Worm (Caenorhabditis elegans) whole organism, mixed stage, embryonic: ENCODE data around the gene dhs-14.

ENCODE experiments used
- M03D4.4 ChIP-seq: sonication (generic microtip); optimal IDR thresholded peaks from 2 replicates; lab custom pipeline; 2017; ENCODE audit warnings: mild to moderate bottlenecking, missing genetic modification characterization, missing compliant biosample characterization
- bed-3 ChIP-seq: fragments of 200-800 bp; sonication (Bioruptor generic); optimal IDR thresholded peaks from 3 replicates; lab custom pipeline; 2018; ENCODE audit warnings: mild to moderate bottlenecking, missing genetic modification characterization, moderate library complexity, missing compliant biosample characterization
- blmp-1 ChIP-seq: fragments of 150-350 bp; optimal IDR thresholded peaks from 2 replicates; lab custom pipeline; 2014; ENCODE audit warnings: missing biosample characterization, missing genetic modification characterization
- ceh-39 ChIP-seq: fragments of 150-350 bp; optimal IDR thresholded peaks from 2 replicates; lab custom pipeline; 2014; ENCODE audit warnings: missing biosample characterization, missing genetic modification characterization
- ceh-43 ChIP-seq: fragments of 200-800 bp; sonication (Bioruptor generic); optimal IDR thresholded peaks from 2 replicates; lab custom pipeline; 2018; ENCODE audit warnings: mild to moderate bottlenecking, missing genetic modification characterization, moderate library complexity, missing compliant biosample characterization
- ceh-83 ChIP-seq: fragments of 200-800 bp; sonication (Bioruptor generic); optimal IDR thresholded peaks from 2 replicates; lab custom pipeline; 2018; ENCODE audit warnings: mild to moderate bottlenecking, missing genetic modification characterization, missing compliant biosample characterization
- ces-1 ChIP-seq: fragments of 150-350 bp; optimal IDR thresholded peaks from 2 replicates; lab custom pipeline; 2014; ENCODE audit warnings: missing biosample characterization, missing genetic modification reagents, missing genetic modification characterization
- cnd-1 ChIP-seq: fragments of 200-800 bp; sonication (Bioruptor generic); optimal IDR thresholded peaks from 2 replicates; lab custom pipeline; 2018; ENCODE audit warnings: mild to moderate bottlenecking, missing genetic modification characterization, missing compliant biosample characterization
- drap-1 ChIP-seq: fragments of 200-800 bp; sonication (Bioruptor generic); optimal IDR thresholded peaks from 3 replicates; lab custom pipeline; 2018; ENCODE audit warnings: mild to moderate bottlenecking, missing genetic modification characterization, missing compliant biosample characterization
- elt-1 ChIP-seq: sonication (generic microtip); optimal IDR thresholded peaks from 2 replicates; lab custom pipeline; 2017; ENCODE audit warnings: missing genetic modification characterization, mild to moderate bottlenecking, missing compliant biosample characterization, antibody characterized with exemption, moderate library complexity, borderline replicate concordance; ENCODE audit not compliant: insufficient read depth
- elt-3 ChIP-seq: fragments of 150-350 bp; optimal IDR thresholded peaks from 2 replicates; lab custom pipeline; 2014; ENCODE audit warnings: missing biosample characterization, missing genetic modification characterization
- flh-1 ChIP-seq: fragments of 200-800 bp; sonication (Bioruptor generic); optimal IDR thresholded peaks from 2 replicates; lab custom pipeline; 2018; ENCODE audit warnings: mild to moderate bottlenecking, missing genetic modification characterization, moderate library complexity, missing compliant biosample characterization
- ham-2 ChIP-seq: fragments of 200-800 bp; sonication (Bioruptor generic); optimal IDR thresholded peaks from 2 replicates; lab custom pipeline; 2018; ENCODE audit warnings: mild to moderate bottlenecking, missing genetic modification characterization, missing compliant biosample characterization
- hlh-1 ChIP-seq: fragments of 150-350 bp; optimal IDR thresholded peaks from 2 replicates; lab custom pipeline; 2014; ENCODE audit warnings: missing biosample characterization, missing genetic modification reagents, missing genetic modification characterization
- lin-32 ChIP-seq: fragments of 200-800 bp; sonication (Bioruptor generic); optimal IDR thresholded peaks from 2 replicates; lab custom pipeline; 2018; ENCODE audit warnings: mild to moderate bottlenecking, missing genetic modification characterization, missing compliant biosample characterization
- lsy-2 ChIP-seq: fragments of 150-350 bp; optimal IDR thresholded peaks from 2 replicates; lab custom pipeline; 2014; ENCODE audit warnings: missing biosample characterization, missing genetic modification characterization
- mab-5 ChIP-seq: fragments of 150-350 bp; optimal IDR thresholded peaks from 2 replicates; lab custom pipeline; 2014; ENCODE audit warnings: missing biosample characterization, missing genetic modification characterization
- mls-2 ChIP-seq: sonication (generic microtip); optimal IDR thresholded peaks from 2 replicates; lab custom pipeline; 2016; ENCODE audit warnings: mild to moderate bottlenecking, missing genetic modification characterization, moderate library complexity, missing compliant biosample characterization
- nhr-12 ChIP-seq: fragments of 150-350 bp; optimal IDR thresholded peaks from 2 replicates; lab custom pipeline; 2014; ENCODE audit warnings: missing biosample characterization, missing genetic modification characterization
- nhr-2 ChIP-seq: fragments of 150-350 bp; optimal IDR thresholded peaks from 2 replicates; lab custom pipeline; 2014; ENCODE audit warnings: missing biosample characterization, missing genetic modification characterization
- nhr-237 ChIP-seq: fragments of 150-350 bp; optimal IDR thresholded peaks from 2 replicates; lab custom pipeline; 2014; ENCODE audit warnings: missing biosample characterization, missing genetic modification characterization
- nhr-28 ChIP-seq: fragments of 150-350 bp; optimal IDR thresholded peaks from 2 replicates; lab custom pipeline; 2014; ENCODE audit warnings: missing biosample characterization, missing genetic modification characterization
- nhr-76 ChIP-seq: sonication (generic microtip); optimal IDR thresholded peaks from 2 replicates; lab custom pipeline; 2017; ENCODE audit warnings: missing biosample characterization, missing genetic modification characterization
- pha-4 ChIP-seq: fragments of 150-350 bp; optimal IDR thresholded peaks from 2 replicates; lab custom pipeline; 2018; ENCODE audit warnings: missing biosample characterization, missing genetic modification reagents, missing genetic modification characterization
- sem-2 ChIP-seq: fragments of 200-800 bp; sonication (Bioruptor generic); optimal IDR thresholded peaks from 2 replicates; lab custom pipeline; 2018; ENCODE audit warnings: mild to moderate bottlenecking, missing genetic modification characterization, missing compliant biosample characterization
- snpc-4 ChIP-seq: fragments of 150-350 bp; optimal IDR thresholded peaks from 2 replicates; lab custom pipeline; 2014; ENCODE audit warnings: missing biosample characterization, missing genetic modification characterization
- sptf-1 ChIP-seq: sonication (generic microtip); optimal IDR thresholded peaks from 2 replicates; lab custom pipeline; 2017; ENCODE audit warnings: mild to moderate bottlenecking, missing genetic modification characterization, moderate library complexity, missing compliant biosample characterization
- tbx-8 ChIP-seq: fragments of 200-800 bp; sonication (Bioruptor generic); optimal IDR thresholded peaks from 2 replicates; lab custom pipeline; 2018; ENCODE audit warnings: mild to moderate bottlenecking, missing genetic modification characterization, moderate library complexity, missing compliant biosample characterization
- unc-120 ChIP-seq: sonication (generic microtip); optimal IDR thresholded peaks from 2 replicates; lab custom pipeline; 2017; ENCODE audit warnings: missing genetic modification characterization, missing compliant biosample characterization; ENCODE audit not compliant: poor library complexity, severe bottlenecking
- unc-39 ChIP-seq: fragments of 150-350 bp; optimal IDR thresholded peaks from 2 replicates; lab custom pipeline; 2014; ENCODE audit warnings: missing biosample characterization, missing genetic modification characterization
- zip-8 ChIP-seq: fragments of 150-350 bp; optimal IDR thresholded peaks from 2 replicates; lab custom pipeline; 2014; ENCODE audit warnings: missing biosample characterization, missing genetic modification characterization
- ztf-11 ChIP-seq: fragments of 150-350 bp; optimal IDR thresholded peaks from 2 replicates; lab custom pipeline; 2014; ENCODE audit warnings: missing biosample characterization, missing genetic modification characterization

The dhs-14 gene

DNA sequence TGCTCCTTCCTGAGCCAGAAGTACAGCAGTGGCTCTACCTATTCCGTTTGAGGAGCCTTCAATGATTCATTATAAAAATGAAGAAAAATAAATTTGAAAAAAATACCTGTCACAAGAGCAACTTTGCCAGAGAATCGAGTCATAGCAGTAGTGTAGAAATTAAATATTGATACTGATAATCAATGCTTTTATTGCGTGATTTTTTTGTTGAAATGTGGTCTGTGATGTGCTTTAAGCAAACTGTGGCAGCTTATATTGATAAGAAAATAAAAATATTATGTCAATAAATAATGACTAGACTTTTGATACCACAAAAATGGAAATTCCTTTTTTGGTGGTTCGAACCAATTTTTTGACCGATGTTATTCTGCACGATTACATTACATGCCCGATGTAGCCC lies at the start of gene dhs-14:
dhs-14 (minus strand) TSS at position 149 of the 400 bp plus-strand sequence.
- TF ChIP-seq lin-32 (GFP tag; lab: Kevin White, UChicago) (no peak), bed-3 (GFP tag; lab: Kevin White, UChicago) (no peak), elt-3 (tag; lab: Kevin White, UChicago) (no peak), pha-4 (tag; lab: Kevin White, UChicago) (no peak), hlh-1 (tag; lab: Kevin White, UChicago) (no peak), blmp-1 (no peak), mab-5 (no peak), nhr-2 (tag; lab: Kevin White, UChicago) (no peak), tbx-8 (no peak), zip-8 (tag; lab: Kevin White, UChicago) (no peak), sptf-1 (tag; lab: Kevin White, UChicago) (no peak), ham-2 (GFP tag; lab: Kevin White, UChicago) (no peak), elt-1 (tag; lab: Kevin White, UChicago) (no peak), flh-1 (GFP tag; lab: Kevin White, UChicago) (no peak)

DNA sequence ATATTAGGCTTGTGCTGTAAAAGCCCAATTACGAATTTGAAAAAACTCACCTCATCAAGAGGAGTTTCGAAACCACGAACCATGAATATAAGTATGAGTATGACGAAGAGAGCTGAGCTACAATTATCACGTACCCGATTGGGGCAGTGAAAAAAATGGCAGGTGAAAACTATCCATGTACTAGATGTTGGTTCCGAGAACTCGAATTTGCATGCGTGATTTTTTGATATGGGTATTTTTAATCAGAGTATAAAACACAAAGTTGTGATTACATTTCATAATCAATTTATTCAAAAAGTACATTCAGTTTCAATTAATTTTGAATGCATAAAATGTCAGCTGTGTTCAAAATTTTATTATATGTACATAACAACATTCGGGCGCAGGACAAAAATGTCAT lies 48.9 kb upstream of the dhs-14 start, which contains the start of gene F54E2.9:
F54E2.9 (minus strand) TSS at position 132 of the 400 bp plus-strand sequence.
- TF ChIP-seq ztf-11: no peak
- no peak for TF ChIP-seq nhr-28 (tag; lab: Kevin White, UChicago)
- TF ChIP-seq blmp-1: no peak
- TF ChIP-seq mls-2: no peak
- TF ChIP-seq unc-120 (tag; lab: Kevin White, UChicago): no peak
- TF ChIP-seq nhr-12: no peak
- no peak for TF ChIP-seq ceh-43 (GFP tag; lab: Kevin White, UChicago)
- TF ChIP-seq pha-4 (tag; lab: Kevin White, UChicago): no peak
- no peak for TF ChIP-seq bed-3 (GFP tag; lab: Kevin White, UChicago)
- no peak for TF ChIP-seq unc-39 (tag; lab: Kevin White, UChicago)
- TF ChIP-seq ces-1 (GFP tag; lab: Kevin White, UChicago): no peak
- no peak for TF ChIP-seq tbx-8
- TF ChIP-seq flh-1 (GFP tag; lab: Kevin White, UChicago): no peak
- TF ChIP-seq ceh-83: no peak
- no peak for TF ChIP-seq elt-1 (tag; lab: Kevin White, UChicago)
- no peak for TF ChIP-seq nhr-237 (tag; lab: Kevin White, UChicago)
- no peak for TF ChIP-seq lin-32 (GFP tag; lab: Kevin White, UChicago)
- TF ChIP-seq M03D4.4 (tag; lab: Kevin White, UChicago): no peak
- TF ChIP-seq mab-5: no peak

DNA sequence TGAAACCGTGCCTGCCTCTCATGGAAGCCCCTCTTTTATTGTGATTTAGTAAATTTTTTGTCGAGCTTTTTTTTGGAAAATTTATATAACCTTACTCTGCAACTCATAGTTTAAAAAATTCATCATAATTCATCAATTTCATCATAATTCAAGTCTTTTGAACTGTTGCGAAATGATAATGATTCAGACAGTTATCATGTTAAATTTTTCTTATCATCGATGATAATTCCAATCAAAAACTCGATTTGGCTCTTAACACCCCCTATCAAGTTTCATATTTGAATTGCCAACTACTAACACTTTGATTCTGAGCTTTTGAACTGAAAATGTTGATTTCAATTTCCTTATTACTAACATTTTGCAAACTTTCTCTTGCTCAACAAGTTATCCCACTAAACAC lies 45.2 kb upstream of the dhs-14 start, which contains the start of gene F54E2.1:
F54E2.1 (plus strand) TSS at position 235 of the 400 bp plus-strand sequence.
- TF ChIP-seq unc-39 (tag; lab: Kevin White, UChicago) (no peak), cnd-1 (tag; lab: Kevin White, UChicago) (no peak), blmp-1 (no peak), snpc-4 (tag; lab: Kevin White, UChicago) (no peak), ceh-83 (no peak), ceh-39 (tag; lab: Kevin White, UChicago) (no peak), nhr-237 (tag; lab: Kevin White, UChicago) (no peak), elt-1 (tag; lab: Kevin White, UChicago) (no peak), elt-3 (tag; lab: Kevin White, UChicago) (no peak), lin-32 (GFP tag; lab: Kevin White, UChicago) (no peak), ztf-11 (no peak), zip-8 (tag; lab: Kevin White, UChicago) (no peak), sem-2 (GFP tag; lab: Kevin White, UChicago) (no peak), nhr-2 (tag; lab: Kevin White, UChicago) (no peak), pha-4 (tag; lab: Kevin White, UChicago) (no peak), nhr-12 (no peak)

DNA sequence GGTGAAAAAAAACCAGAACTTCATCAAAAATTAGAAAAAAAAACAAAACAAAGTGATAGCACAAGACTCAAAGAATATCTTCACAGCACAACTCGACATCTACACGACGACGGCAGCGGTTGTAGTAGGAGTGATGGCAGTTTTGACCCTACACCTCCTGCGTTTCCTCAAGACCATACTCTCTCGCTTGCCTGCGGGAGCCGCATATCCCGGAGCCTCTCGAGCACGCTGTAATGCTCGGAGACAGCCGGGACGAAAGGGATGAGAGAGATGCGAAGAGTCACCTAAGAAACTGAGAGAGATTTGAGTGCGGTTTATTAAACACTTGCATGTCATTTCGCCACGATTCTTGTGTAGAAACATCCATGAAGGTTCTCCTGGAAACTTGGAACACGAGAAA lies 44.4 kb upstream of the dhs-14 start:
- TF ChIP-seq ceh-39 (tag; lab: Kevin White, UChicago) (no peak), sem-2 (GFP tag; lab: Kevin White, UChicago) (no peak), nhr-76 (tag; lab: Kevin White, UChicago) (no peak), pha-4 (tag; lab: Kevin White, UChicago) (no peak), nhr-2 (tag; lab: Kevin White, UChicago) (no peak), mls-2 (no peak), drap-1 (GFP tag; lab: Kevin White, UChicago) (no peak), lsy-2 (tag; lab: Kevin White, UChicago) (no peak), unc-120 (tag; lab: Kevin White, UChicago) (peak; percentile 46), hlh-1 (tag; lab: Kevin White, UChicago) (peak; percentile 32), nhr-12 (no peak)
